Worm (Caenorhabditis elegans): ENCODE data around the gene men-1.

Gene men-1

ce11 chrII:14249489-14249888 lies 15.6 kb upstream of the men-1 start (continued):
- no peak for TF ChIP-seq snpc-4 (GFP tag; optimal IDR thresholded peaks at IDR 0.05)
- peak in 1 of 4 experiments; percentile 19 for TF ChIP-seq snpc-4 (tag; optimal IDR thresholded peaks at IDR 0.05)
- no peak for TF ChIP-seq cebp-1 (GFP tag; IDR thresholded peaks at IDR 0.05)
- TF ChIP-seq cebp-1 (tag; optimal IDR thresholded peaks at IDR 0.05), result peak; percentile 33
- no peak for TF ChIP-seq atf-7 (tag; optimal IDR thresholded peaks at IDR 0.05)
- TF ChIP-seq K12H6.12 (tag; optimal IDR thresholded peaks at IDR 0.05), result no peak
- TF ChIP-seq C06A6.2 (GFP tag; conservative IDR thresholded peaks at IDR 0.05), result 0 out of 2 replicates have a peak, but pooled peaks have one; percentile 36
- TF ChIP-seq mcd-1 (GFP tag; IDR thresholded peaks at IDR 0.05), result peak; percentile 43; the same call in 1 of the 2 replicates
- TF ChIP-seq lin-54 (GFP tag; optimal IDR thresholded peaks at IDR 0.05), result peak; percentile 42
- peak; percentile 22; the same call in 1 of the 2 replicates for TF ChIP-seq hmg-1.2 (GFP tag; IDR thresholded peaks at IDR 0.05)

- TF ChIP-seq D2030.7 (GFP tag; IDR thresholded peaks at IDR 0.05) (no peak), nhr-120 (GFP tag; IDR thresholded peaks at IDR 0.05) (no peak), hlh-26 (GFP tag; conservative IDR thresholded peaks at IDR 0.05) (no peak), rpc-1 (optimal IDR thresholded peaks at IDR 0.05) (no peak), rpc-1 (tag; optimal IDR thresholded peaks at IDR 0.05) (no peak), snpc-4 (GFP tag; optimal IDR thresholded peaks at IDR 0.05) (no peak), snpc-4 (tag; optimal IDR thresholded peaks at IDR 0.05) (peak in 1 of 4 experiments; percentile 6), nhr-80 (tag; optimal IDR thresholded peaks at IDR 0.05) (peak; percentile 90), mcd-1 (GFP tag; IDR thresholded peaks at IDR 0.05) (peak; percentile 28; the same call in 1 of the 2 replicates), dpl-1 (GFP tag; optimal IDR thresholded peaks at IDR 0.05) (no peak), ztf-3 (GFP tag; optimal IDR thresholded peaks at IDR 0.05) (no peak), gei-17 (GFP tag; optimal IDR thresholded peaks at IDR 0.05) (no peak), attf-3 (GFP tag; conservative IDR thresholded peaks at IDR 0.05) (no peak), hsf-1 (GFP tag; IDR thresholded peaks at IDR 0.05) (0 out of 2 replicates have a peak, but pooled peaks have one; percentile 5), lsy-27 (tag; optimal IDR thresholded peaks at IDR 0.05; ENCODE audit: borderline replicate concordance, insufficient read depth) (no peak), Y67H2A.10 (GFP tag; conservative IDR thresholded peaks at IDR 0.05) (no peak), C06A6.2 (GFP tag; conservative IDR thresholded peaks at IDR 0.05) (no peak), dpff-1 (tag; optimal IDR thresholded peaks at IDR 0.05) (no peak), B0019.2 (GFP tag; conservative IDR thresholded peaks at IDR 0.05) (no peak), hrde-1 (tag; optimal IDR thresholded peaks at IDR 0.05; ENCODE audit: borderline replicate concordance) (no peak), nfya-1 (tag; optimal IDR thresholded peaks at IDR 0.05; ENCODE audit: borderline replicate concordance, insufficient read depth) (no peak), ZK185.1 (tag; optimal IDR thresholded peaks at IDR 0.05; ENCODE audit: poor library complexity, severe bottlenecking) (no peak), lir-1 (GFP tag; conservative IDR thresholded peaks at IDR 0.05) (no peak), F37B4.10 (GFP tag; IDR thresholded peaks at IDR 0.05) (no peak), Y56A3A.18 (GFP tag; IDR thresholded peaks at IDR 0.05) (no peak), lin-40 (tag; optimal IDR thresholded peaks at IDR 0.05) (peak; percentile 4), ztf-22 (GFP tag; optimal IDR thresholded peaks at IDR 0.05) (no peak), ets-4 (GFP tag; optimal IDR thresholded peaks at IDR 0.05) (peak; percentile 75), lag-1 (GFP tag; IDR thresholded peaks at IDR 0.05) (no peak), ceh-91 (GFP tag; IDR thresholded peaks at IDR 0.05) (no peak), F55B11.4 (tag; optimal IDR thresholded peaks at IDR 0.05; ENCODE audit: borderline replicate concordance, insufficient read depth) (no peak), ekl-4 (GFP tag; IDR thresholded peaks at IDR 0.05) (no peak), lsl-1 (GFP tag; optimal IDR thresholded peaks at IDR 0.05) (no peak), him-1 (tag; optimal IDR thresholded peaks at IDR 0.05) (no peak), egrh-3 (GFP tag; IDR thresholded peaks at IDR 0.05) (peak; percentile 17; the same call in 1 of the 2 replicates), unc-62 (GFP tag; optimal IDR thresholded peaks at IDR 0.05) (peak; percentile 46), T07F8.4 (tag; optimal IDR thresholded peaks at IDR 0.05) (no peak), sea-2 (GFP tag; IDR thresholded peaks at IDR 0.05) (no peak), bed-1 (GFP tag; IDR thresholded peaks at IDR 0.05) (no peak), T26A5.8 (tag; optimal IDR thresholded peaks at IDR 0.05) (no peak)
Measured at ce11 chrII:14247748-14248502, 14.0 kb upstream of the men-1 start.

All from whole organism, young adult.